Worm (Caenorhabditis elegans): ENCODE results near the gene F13D2.1.

F13D2.1 gene

DNA sequence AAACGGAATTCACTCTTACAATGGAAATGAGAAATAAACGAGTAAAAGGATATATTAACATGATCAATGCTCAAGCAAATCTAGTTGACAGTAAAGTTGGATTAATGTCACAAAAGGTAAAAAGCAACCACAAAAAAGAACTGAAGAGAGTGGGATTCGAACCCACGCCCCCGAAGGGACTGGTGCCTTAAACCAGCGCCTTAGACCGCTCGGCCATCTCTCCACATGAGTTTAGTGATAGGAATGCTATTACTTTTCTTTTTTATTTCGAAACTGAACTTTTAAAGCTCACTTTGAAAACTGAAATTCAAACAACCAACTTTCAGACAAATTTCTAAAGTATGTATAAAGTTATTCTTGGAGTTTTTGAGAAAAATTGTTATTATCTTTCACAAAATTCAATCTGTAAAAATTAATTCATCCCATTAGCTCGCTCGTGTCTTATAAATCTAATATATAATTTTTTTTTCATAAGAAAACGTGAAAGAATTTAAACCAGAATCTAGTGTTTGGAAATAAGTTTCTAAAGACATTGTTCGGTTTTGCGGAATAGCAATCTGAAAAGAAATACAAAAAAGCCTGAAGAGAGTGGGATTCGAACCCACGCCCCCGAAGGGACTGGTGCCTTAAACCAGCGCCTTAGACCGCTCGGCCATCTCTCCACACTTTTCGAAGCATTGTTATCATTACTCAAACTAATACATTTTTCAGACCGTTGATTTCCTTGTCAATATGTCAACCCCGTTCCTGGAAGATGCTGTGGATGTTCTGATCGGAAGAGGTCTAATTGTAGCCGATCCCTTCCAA is 26.4 kb downstream of the F13D2.1 start:
- TF ChIP-seq B0310.2 (tag; optimal IDR thresholded peaks at IDR 0.05) = no peak
- TF ChIP-seq F13C5.2 (tag; optimal IDR thresholded peaks at IDR 0.05) = no peak
- no peak for TF ChIP-seq tbx-11 (GFP tag; IDR thresholded peaks at IDR 0.05)
- TF ChIP-seq ceh-36 (tag; optimal IDR thresholded peaks at IDR 0.05) = no peak
- TF ChIP-seq hmbx-1 (tag; optimal IDR thresholded peaks at IDR 0.05) = no peak
- no peak for TF ChIP-seq sea-1 (GFP tag; conservative IDR thresholded peaks at IDR 0.05)
- TF ChIP-seq flt-1 (GFP tag; IDR thresholded peaks at IDR 0.05) = no peak

DNA sequence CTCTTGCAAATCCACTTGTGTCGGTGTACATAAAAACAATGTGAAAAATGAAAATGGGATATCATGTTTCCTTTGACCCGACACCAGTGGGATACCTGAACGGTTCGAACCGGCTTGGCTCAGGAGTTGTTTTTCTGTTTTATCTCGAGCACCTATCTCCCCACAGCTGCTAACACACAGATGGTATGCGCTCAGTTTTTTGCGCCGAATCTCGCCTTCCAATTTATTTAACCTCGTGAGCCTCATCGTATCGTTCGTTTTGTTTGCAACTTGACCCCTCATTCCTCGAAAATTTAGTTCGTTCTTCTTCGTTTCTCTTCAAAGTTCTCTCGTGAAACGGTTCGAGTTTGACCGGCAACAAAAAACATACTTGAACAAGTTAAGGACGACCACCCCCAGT is 28.9 kb downstream of the F13D2.1 start, which contains the start of gene C05C9.1:
Gene C05C9.1, plus strand, starts transcription at position 301 of the 400 bp plus-strand sequence.
- no peak for TF ChIP-seq tbx-11 (GFP tag; IDR thresholded peaks at IDR 0.05)
- no peak for TF ChIP-seq F13C5.2 (tag; optimal IDR thresholded peaks at IDR 0.05)
- TF ChIP-seq sea-1 (GFP tag; conservative IDR thresholded peaks at IDR 0.05) = no peak
- no peak for TF ChIP-seq ama-1 (optimal IDR thresholded peaks at IDR 0.05)
- TF ChIP-seq ceh-13 (GFP tag; optimal IDR thresholded peaks at IDR 0.05) = no peak
- no peak for TF ChIP-seq tbx-37 (GFP tag; conservative IDR thresholded peaks at IDR 0.05)
- no peak for TF ChIP-seq aly-1 (tag; optimal IDR thresholded peaks at IDR 0.05)

DNA sequence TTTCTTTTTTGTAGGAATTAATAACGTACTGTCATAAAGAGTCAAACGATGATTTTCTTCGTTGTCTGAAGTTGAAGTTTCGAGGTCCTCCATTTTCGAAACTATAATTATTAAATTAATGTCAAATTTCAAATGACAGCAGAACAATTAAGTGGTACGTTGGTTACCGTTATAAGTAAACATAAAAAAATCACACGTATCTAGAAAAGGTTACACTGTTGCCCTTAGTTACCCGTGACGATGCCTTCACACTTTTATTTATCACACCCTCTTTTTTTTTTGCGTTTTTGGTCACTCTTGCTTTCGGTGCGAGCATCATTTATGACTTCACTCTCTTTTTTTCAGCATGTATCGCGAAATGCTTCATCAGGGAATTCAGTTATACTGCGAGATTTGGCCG is 36.7 kb downstream of the F13D2.1 start, which contains the start of the genes C05C9.3 and C05C9.2:
Gene C05C9.3, minus strand, starts transcription at position 101 of the 400 bp plus-strand sequence.
Gene C05C9.2, plus strand, starts transcription at position 346 of the 400 bp plus-strand sequence.
- TF ChIP-seq aly-1 (tag; optimal IDR thresholded peaks at IDR 0.05) (no peak), flt-1 (GFP tag; IDR thresholded peaks at IDR 0.05) (no peak), hmbx-1 (tag; optimal IDR thresholded peaks at IDR 0.05) (no peak), F13C5.2 (tag; optimal IDR thresholded peaks at IDR 0.05) (no peak)

DNA sequence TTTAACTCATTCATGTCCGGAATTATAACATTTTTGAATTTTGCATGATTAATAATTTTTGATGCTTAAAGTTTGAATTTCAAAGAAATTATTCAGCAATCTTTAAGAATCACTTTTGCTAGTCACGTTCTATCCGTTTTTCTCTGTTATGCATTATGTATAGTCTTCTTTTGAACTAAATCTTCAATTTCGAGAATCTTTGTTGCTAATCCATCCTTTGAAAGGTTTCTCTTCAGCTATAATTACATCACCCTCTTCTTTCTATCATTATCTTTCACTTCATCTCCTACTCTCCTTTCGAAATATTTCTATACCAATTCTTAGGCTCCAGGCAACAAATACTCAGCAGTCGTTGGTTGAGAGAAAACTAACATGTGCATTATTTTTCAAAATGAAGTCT is 37.9 kb downstream of the F13D2.1 start:
- no peak for TF ChIP-seq tra-4 (tag; optimal IDR thresholded peaks at IDR 0.05)
- no peak for TF ChIP-seq scrt-1 (GFP tag; IDR thresholded peaks at IDR 0.05)
- TF ChIP-seq hnd-1 (tag; optimal IDR thresholded peaks at IDR 0.05) = no peak
- no peak for TF ChIP-seq aly-1 (tag; optimal IDR thresholded peaks at IDR 0.05)
- no peak for TF ChIP-seq B0310.2 (tag; optimal IDR thresholded peaks at IDR 0.05)
- TF ChIP-seq ama-1 (optimal IDR thresholded peaks at IDR 0.05) = no peak
- TF ChIP-seq hmbx-1 (tag; optimal IDR thresholded peaks at IDR 0.05) = no peak
- no peak for TF ChIP-seq tbx-37 (GFP tag; conservative IDR thresholded peaks at IDR 0.05)
- TF ChIP-seq pes-1 (GFP tag; IDR thresholded peaks at IDR 0.05) = no peak
- TF ChIP-seq ceh-13 (GFP tag; optimal IDR thresholded peaks at IDR 0.05) = no peak
- TF ChIP-seq ceh-36 (tag; optimal IDR thresholded peaks at IDR 0.05) = no peak
- no peak for TF ChIP-seq sea-1 (GFP tag; conservative IDR thresholded peaks at IDR 0.05)
- TF ChIP-seq F13C5.2 (tag; optimal IDR thresholded peaks at IDR 0.05) = no peak
- no peak for TF ChIP-seq hmg-4 (GFP tag; optimal IDR thresholded peaks at IDR 0.05)
- TF ChIP-seq flt-1 (GFP tag; IDR thresholded peaks at IDR 0.05) = no peak

DNA sequence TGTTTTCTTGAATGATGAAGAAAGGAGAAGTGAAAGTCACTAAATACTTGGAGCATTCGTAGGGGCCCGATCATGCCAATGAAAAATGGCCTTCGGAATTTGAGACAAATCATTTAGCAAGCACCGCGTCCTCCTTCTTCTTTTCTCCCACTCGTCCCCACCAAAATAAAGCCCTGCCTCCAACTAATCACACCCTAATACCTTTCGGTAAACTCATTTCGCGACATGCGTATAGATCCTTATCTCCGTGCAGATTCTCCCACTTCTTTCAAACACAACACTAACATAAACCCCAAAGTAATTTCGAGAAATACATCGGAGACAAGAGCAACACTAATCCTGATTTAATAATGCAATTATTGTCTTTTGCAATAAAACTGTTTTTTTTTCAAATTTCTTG is 51.8 kb downstream of the F13D2.1 start:
- TF ChIP-seq hmbx-1 (tag; optimal IDR thresholded peaks at IDR 0.05) (no peak), scrt-1 (GFP tag; IDR thresholded peaks at IDR 0.05) (no peak), B0310.2 (tag; optimal IDR thresholded peaks at IDR 0.05) (no peak), ets-7 (tag; optimal IDR thresholded peaks at IDR 0.05) (no peak), F13C5.2 (tag; optimal IDR thresholded peaks at IDR 0.05) (no peak), aly-1 (tag; optimal IDR thresholded peaks at IDR 0.05) (no peak), tbx-11 (GFP tag; IDR thresholded peaks at IDR 0.05) (no peak)

DNA sequence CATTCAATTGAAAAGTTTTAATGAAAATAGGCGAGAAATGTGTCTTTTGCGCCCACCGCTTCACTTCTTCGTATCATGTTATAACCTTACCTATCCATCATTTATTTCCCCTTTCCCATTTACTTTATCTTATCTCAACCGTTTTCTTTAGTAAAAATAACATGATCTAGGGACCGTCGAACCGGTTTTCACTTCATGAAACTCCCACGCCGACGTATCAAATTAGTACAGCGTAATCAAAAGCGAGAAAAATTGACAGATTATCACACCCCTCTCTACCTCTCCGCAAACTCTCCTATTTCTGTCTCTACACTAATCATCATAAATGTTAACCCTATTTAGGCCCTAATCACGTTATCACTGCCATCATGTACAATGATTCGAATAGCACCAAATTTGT is 52.4 kb downstream of the F13D2.1 start:
- TF ChIP-seq hmbx-1 (tag; optimal IDR thresholded peaks at IDR 0.05) (no peak), scrt-1 (GFP tag; IDR thresholded peaks at IDR 0.05) (no peak), F13C5.2 (tag; optimal IDR thresholded peaks at IDR 0.05) (no peak), ets-7 (tag; optimal IDR thresholded peaks at IDR 0.05) (no peak), ceh-13 (GFP tag; optimal IDR thresholded peaks at IDR 0.05) (no peak), ama-1 (optimal IDR thresholded peaks at IDR 0.05) (no peak), tbx-11 (GFP tag; IDR thresholded peaks at IDR 0.05) (no peak), tbx-37 (GFP tag; conservative IDR thresholded peaks at IDR 0.05) (no peak)

DNA sequence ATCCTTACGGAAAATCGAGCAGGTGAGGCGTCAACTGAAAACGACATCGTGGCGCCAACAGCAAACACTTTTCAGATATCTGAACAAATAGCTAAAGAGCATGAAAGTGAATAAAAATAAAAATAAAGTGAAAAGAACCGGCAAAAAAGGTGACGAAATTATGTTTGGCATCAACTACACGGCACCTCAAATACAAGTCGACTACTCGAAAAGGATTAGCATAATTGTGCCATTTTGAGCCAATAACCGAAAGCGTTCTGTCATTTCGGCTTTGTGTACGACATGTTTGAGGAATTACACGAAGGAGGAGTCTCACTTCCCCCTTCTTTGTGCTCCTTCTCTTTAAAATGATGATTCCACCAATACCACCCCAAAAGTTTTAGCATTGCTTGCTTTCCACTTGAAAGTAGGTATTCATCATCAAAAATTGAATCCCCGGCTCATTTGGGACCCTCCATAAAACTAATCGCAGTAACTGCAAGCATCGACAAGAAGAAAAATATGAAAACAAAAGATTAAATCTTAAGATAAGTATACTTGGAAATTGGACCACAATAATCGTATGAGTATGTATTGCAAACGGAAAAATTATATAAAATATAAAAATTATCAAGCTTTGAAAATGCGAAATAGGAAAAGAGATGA is 54.5 kb downstream of the F13D2.1 start:
- TF ChIP-seq flt-1 (GFP tag; IDR thresholded peaks at IDR 0.05) = no peak

DNA sequence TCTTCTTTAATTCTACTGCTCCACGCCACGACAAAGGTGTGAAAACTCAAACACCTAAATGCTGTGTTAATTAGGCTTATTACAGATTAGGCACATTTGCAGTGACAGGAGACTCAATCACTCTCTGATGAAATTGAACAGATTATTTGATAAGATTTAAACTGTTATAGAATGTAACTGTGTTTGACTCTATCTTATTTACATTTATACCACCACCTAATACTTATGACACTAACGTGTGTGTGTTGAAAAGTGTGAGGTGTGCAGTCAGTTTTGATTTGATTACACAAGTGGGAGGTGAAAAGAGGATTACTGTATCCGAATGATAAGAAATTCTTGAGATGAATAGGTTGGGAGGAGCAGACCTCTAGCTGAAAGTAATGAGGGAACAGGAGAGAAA is 57.2 kb downstream of the F13D2.1 start:
- TF ChIP-seq ceh-36 (tag; optimal IDR thresholded peaks at IDR 0.05) (no peak), tbx-37 (GFP tag; conservative IDR thresholded peaks at IDR 0.05) (no peak), ama-1 (optimal IDR thresholded peaks at IDR 0.05) (no peak), ets-7 (tag; optimal IDR thresholded peaks at IDR 0.05) (no peak), hnd-1 (tag; optimal IDR thresholded peaks at IDR 0.05) (no peak), F13C5.2 (tag; optimal IDR thresholded peaks at IDR 0.05) (no peak)
